Worm (Caenorhabditis elegans): Measurements from ENCODE around the gene srx-76.

DNA sequence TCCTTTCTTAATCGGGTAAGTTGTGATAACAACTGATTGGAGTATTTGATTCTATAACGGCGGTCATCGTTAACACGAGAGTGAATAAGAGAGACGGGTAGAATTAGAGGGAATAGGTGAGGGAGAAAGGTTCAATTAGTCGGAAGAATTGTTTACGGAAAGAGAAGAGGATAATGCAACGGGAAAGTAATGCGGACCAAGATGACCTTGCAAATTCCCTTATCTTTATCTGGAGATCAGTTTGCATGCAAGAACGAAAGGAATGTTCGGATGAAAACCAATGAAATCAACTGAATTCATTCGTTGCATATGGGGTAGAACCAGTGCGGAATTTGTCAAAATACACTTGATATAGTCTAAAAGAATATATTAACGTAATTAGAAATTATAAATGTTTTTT is 10.5 kb downstream of the srx-76 start:
- TF ChIP-seq him-1 (tag; optimal IDR thresholded peaks at IDR 0.05) (no peak), W03F9.2 (tag; optimal IDR thresholded peaks at IDR 0.05) (no peak), dao-5 (tag; optimal IDR thresholded peaks at IDR 0.05) (no peak)
